Worm (Caenorhabditis elegans) whole organism, young adult: Measurements from ENCODE around the gene asp-17.

Source experiments
- B0019.2 ChIP-seq: fragments of 200-800 bp; sonication (Bioruptor generic); conservative IDR thresholded peaks from 2 replicates; pipeline ENCODE4 v1.3.6; 2022; ENCODE audit warnings: missing genetic modification reagents, missing genetic modification characterization, missing compliant biosample characterization
- D2030.7 ChIP-seq: fragments of 200-800 bp; sonication (Bioruptor generic); IDR thresholded peaks from 2 replicates; pipeline ENCODE4 v1.3.6; 2022; ENCODE audit warnings: missing genetic modification reagents, missing genetic modification characterization, missing compliant biosample characterization
- F10E7.11 ChIP-seq: sonication (generic microtip); optimal IDR thresholded peaks from 2 replicates; lab custom pipeline; 2017; ENCODE audit warnings: mild to moderate bottlenecking, missing genetic modification characterization, moderate library complexity, missing compliant biosample characterization
- F33H1.4 ChIP-seq: fragments of 200-800 bp; sonication (Bioruptor generic); IDR thresholded peaks from 2 replicates; pipeline ENCODE4 v1.3.6; 2022; ENCODE audit warnings: missing genetic modification reagents, missing genetic modification characterization, missing compliant biosample characterization
- F52B5.7 ChIP-seq: sonication (generic microtip); optimal IDR thresholded peaks from 2 replicates; lab custom pipeline; 2016; ENCODE audit warnings: mild to moderate bottlenecking, missing genetic modification characterization, missing compliant biosample characterization
- F57A8.1 ChIP-seq: fragments of 200-800 bp; sonication (Bioruptor generic); optimal IDR thresholded peaks from 2 replicates; lab custom pipeline; 2018; ENCODE audit warnings: mild to moderate bottlenecking, missing genetic modification characterization, moderate library complexity, missing compliant biosample characterization
- F57C9.4 ChIP-seq: sonication (generic microtip); optimal IDR thresholded peaks from 2 replicates; lab custom pipeline; 2017; ENCODE audit warnings: mild to moderate bottlenecking, missing genetic modification characterization, missing compliant biosample characterization
- K11D2.4 ChIP-seq: fragments of 200-800 bp; sonication (Bioruptor generic); IDR thresholded peaks from 2 replicates; pipeline ENCODE4 v1.3.6; 2022; ENCODE audit warnings: missing genetic modification reagents, missing genetic modification characterization, missing compliant biosample characterization
- K12H6.12 ChIP-seq: fragments of 200-800 bp; sonication (Bioruptor generic); optimal IDR thresholded peaks from 2 replicates; lab custom pipeline; 2018; ENCODE audit warnings: mild to moderate bottlenecking, missing genetic modification characterization, missing compliant biosample characterization
- Y53G8AR.9 ChIP-seq: fragments of 200-800 bp; sonication (Bioruptor generic); conservative IDR thresholded peaks from 2 replicates; pipeline ENCODE4 v1.3.6; 2022; ENCODE audit warnings: missing genetic modification reagents, missing genetic modification characterization, missing compliant biosample characterization
- Y79H2A.3 ChIP-seq: fragments of 200-800 bp; sonication (Bioruptor generic); conservative IDR thresholded peaks from 2 replicates; pipeline ENCODE4 v1.3.6; 2022; ENCODE audit warnings: missing genetic modification reagents, missing genetic modification characterization, missing compliant biosample characterization
- Y95B8A.8 ChIP-seq: fragments of 200-800 bp; sonication (Bioruptor generic); IDR thresholded peaks from 2 replicates; pipeline ENCODE4 v1.3.6; 2022; ENCODE audit warnings: missing genetic modification reagents, missing genetic modification characterization, missing compliant biosample characterization
- ama-1 ChIP-seq, 3 experiments: fragments of 150-350 bp in 1 of 3; sonication (generic microtip) in 2 of 3; optimal IDR thresholded peaks; 2 replicates each; lab custom pipeline; 2014 to 2018; ENCODE audit warnings: missing biosample characterization in 2 of 3, missing genetic modification characterization in 2 of 3, missing genetic modification reagents in 2 of 3
- aptf-2 ChIP-seq: fragments of 200-800 bp; sonication (Bioruptor generic); conservative IDR thresholded peaks from 2 replicates; pipeline ENCODE4 v1.3.6; 2022; ENCODE audit warnings: missing genetic modification reagents, missing genetic modification characterization, missing compliant biosample characterization
- aptf-3 ChIP-seq: fragments of 200-800 bp; sonication (Bioruptor generic); IDR thresholded peaks from 2 replicates; pipeline ENCODE4 v1.3.6; 2022; ENCODE audit warnings: missing genetic modification characterization, missing compliant biosample characterization
- bed-1 ChIP-seq: fragments of 200-800 bp; sonication (Bioruptor generic); IDR thresholded peaks from 2 replicates; pipeline ENCODE4 v1.3.6; 2022; ENCODE audit warnings: missing genetic modification reagents, missing genetic modification characterization, missing compliant biosample characterization
- ccch-3 ChIP-seq: fragments of 200-800 bp; sonication (Bioruptor generic); optimal IDR thresholded peaks from 2 replicates; lab custom pipeline; 2018; ENCODE audit warnings: mild to moderate bottlenecking, missing genetic modification characterization, missing compliant biosample characterization
- cebp-1 ChIP-seq, 2 experiments: fragments of 200-800 bp in 1 of 2; sonication (Bioruptor generic) in 1 of 2; sonication (generic microtip) in 1 of 2; IDR thresholded peaks in 1 of 2; optimal IDR thresholded peaks in 1 of 2; 2 replicates each; pipeline versions ENCODE4 v1.3.6 to Lab custom; 2017 to 2022; ENCODE audit warnings: missing compliant biosample characterization in 2 of 2, missing genetic modification characterization in 2 of 2, mild to moderate bottlenecking in 1 of 2, missing genetic modification reagents in 1 of 2, moderate library complexity in 1 of 2
- ceh-100 ChIP-seq: fragments of 200-800 bp; sonication (Bioruptor generic); IDR thresholded peaks from 2 replicates; pipeline ENCODE4 v1.3.6; 2022; ENCODE audit warnings: missing genetic modification reagents, missing genetic modification characterization, missing compliant biosample characterization
- dox-1 ChIP-seq: fragments of 200-800 bp; sonication (Bioruptor generic); IDR thresholded peaks from 2 replicates; pipeline ENCODE4 v1.3.6; 2022; ENCODE audit warnings: missing genetic modification reagents, missing genetic modification characterization, missing compliant biosample characterization
- dpff-1 ChIP-seq: sonication (generic microtip); optimal IDR thresholded peaks from 2 replicates; lab custom pipeline; 2017; ENCODE audit warnings: mild to moderate bottlenecking, missing genetic modification characterization, missing compliant biosample characterization
- efl-1 ChIP-seq: fragments of 150-350 bp; optimal IDR thresholded peaks from 2 replicates; lab custom pipeline; 2014; ENCODE audit warnings: missing biosample characterization, missing genetic modification reagents, missing genetic modification characterization
- him-1 ChIP-seq: sonication (generic microtip); optimal IDR thresholded peaks from 2 replicates; lab custom pipeline; 2016; ENCODE audit warnings: missing genotype, missing genetic modification reagents, missing genetic modification characterization, missing compliant biosample characterization
- hmg-20 ChIP-seq: fragments of 200-800 bp; sonication (Bioruptor generic); IDR thresholded peaks from 2 replicates; pipeline ENCODE4 v1.3.6; 2022; ENCODE audit warnings: missing genetic modification reagents, missing genetic modification characterization, missing compliant biosample characterization
- hrde-1 ChIP-seq: sonication (generic microtip); optimal IDR thresholded peaks from 2 replicates; lab custom pipeline; 2016; ENCODE audit warnings: missing genetic modification characterization, mild to moderate bottlenecking, missing compliant biosample characterization, moderate library complexity, missing genotype, missing genetic modification reagents, borderline replicate concordance
- lag-1 ChIP-seq: fragments of 200-800 bp; sonication (Bioruptor generic); IDR thresholded peaks from 2 replicates; pipeline ENCODE4 v1.3.6; 2022; ENCODE audit warnings: missing genetic modification reagents, missing genetic modification characterization, missing compliant biosample characterization
- lin-26 ChIP-seq: fragments of 200-800 bp; sonication (Bioruptor generic); IDR thresholded peaks from 2 replicates; pipeline ENCODE4 v1.3.6; 2022; ENCODE audit warnings: missing genetic modification reagents, missing genetic modification characterization, missing compliant biosample characterization
- lin-35 ChIP-seq, 3 experiments: fragments of 150-350 bp in 2 of 3; sonication (generic microtip) in 1 of 3; optimal IDR thresholded peaks; 2 replicates each; lab custom pipeline; 2014 to 2018; ENCODE audit warnings: missing biosample characterization in 3 of 3, missing genetic modification characterization in 3 of 3, missing genetic modification reagents in 3 of 3
- lir-1 ChIP-seq: fragments of 200-800 bp; sonication (Bioruptor generic); conservative IDR thresholded peaks from 2 replicates; pipeline ENCODE4 v1.3.6; 2022; ENCODE audit warnings: missing genetic modification reagents, missing genetic modification characterization, missing compliant biosample characterization
- lsl-1 ChIP-seq: fragments of 200-800 bp; sonication (Bioruptor generic); optimal IDR thresholded peaks from 2 replicates; lab custom pipeline; 2018; ENCODE audit warnings: mild to moderate bottlenecking, missing genetic modification characterization, moderate library complexity, missing compliant biosample characterization
- lsy-27 ChIP-seq: sonication (generic microtip); optimal IDR thresholded peaks from 2 replicates; lab custom pipeline; 2017; ENCODE audit warnings: missing genetic modification characterization, mild to moderate bottlenecking, missing compliant biosample characterization, antibody characterized with exemption, missing genotype, borderline replicate concordance; ENCODE audit not compliant: insufficient read depth
- madf-10 ChIP-seq: sonication (generic microtip); optimal IDR thresholded peaks from 2 replicates; lab custom pipeline; 2016; ENCODE audit warnings: mild to moderate bottlenecking, missing genetic modification characterization, missing compliant biosample characterization
- madf-3 ChIP-seq: fragments of 200-800 bp; sonication (Bioruptor generic); IDR thresholded peaks from 2 replicates; pipeline ENCODE4 v1.3.6; 2022; ENCODE audit warnings: missing genetic modification reagents, missing genetic modification characterization, missing compliant biosample characterization
- madf-8 ChIP-seq: fragments of 200-800 bp; sonication (Bioruptor generic); conservative IDR thresholded peaks from 2 replicates; pipeline ENCODE4 v1.3.6; 2022; ENCODE audit warnings: missing genetic modification reagents, missing genetic modification characterization, missing compliant biosample characterization
- mel-28 ChIP-seq: sonication (generic microtip); optimal IDR thresholded peaks from 2 replicates; lab custom pipeline; 2016; ENCODE audit warnings: borderline replicate concordance, mild to moderate bottlenecking, missing genetic modification characterization, missing compliant biosample characterization
- nfyb-1 ChIP-seq: fragments of 200-800 bp; sonication (Bioruptor generic); IDR thresholded peaks from 2 replicates; pipeline ENCODE4 v1.3.6; 2022; ENCODE audit warnings: missing genetic modification reagents, missing genetic modification characterization, missing compliant biosample characterization
- nhr-179 ChIP-seq: sonication (generic microtip); optimal IDR thresholded peaks from 2 replicates; lab custom pipeline; 2016; ENCODE audit warnings: mild to moderate bottlenecking, missing genetic modification characterization, missing compliant biosample characterization
- nhr-27 ChIP-seq: fragments of 200-800 bp; sonication (Bioruptor generic); optimal IDR thresholded peaks from 2 replicates; lab custom pipeline; 2018; ENCODE audit warnings: mild to moderate bottlenecking, missing genetic modification characterization, moderate library complexity, missing compliant biosample characterization
- sea-2 ChIP-seq: fragments of 200-800 bp; sonication (Bioruptor generic); IDR thresholded peaks from 2 replicates; pipeline ENCODE4 v1.3.6; 2022; ENCODE audit warnings: missing genetic modification characterization, missing compliant biosample characterization
- snpc-1.1 ChIP-seq: sonication (generic microtip); optimal IDR thresholded peaks from 2 replicates; lab custom pipeline; 2017; ENCODE audit warnings: missing genetic modification characterization, mild to moderate bottlenecking, missing compliant biosample characterization, antibody characterized with exemption, moderate library complexity, missing genotype, missing genetic modification reagents; ENCODE audit not compliant: insufficient read depth
- snpc-4 ChIP-seq, 5 experiments: fragments of 150-350 bp in 1 of 5; sonication (generic microtip) in 4 of 5; optimal IDR thresholded peaks; 2 replicates each; lab custom pipeline; 2014 to 2018; ENCODE audit warnings: missing genetic modification characterization in 5 of 5, missing biosample characterization in 3 of 5, antibody characterized with exemption in 2 of 5, mild to moderate bottlenecking in 2 of 5, missing compliant biosample characterization in 2 of 5, missing genotype in 2 of 5, moderate library complexity in 2 of 5, missing genetic modification reagents in 1 of 5
- somi-1 ChIP-seq: fragments of 200-800 bp; sonication (Bioruptor generic); optimal IDR thresholded peaks from 2 replicates; lab custom pipeline; 2018; ENCODE audit warnings: mild to moderate bottlenecking, missing genetic modification characterization, missing compliant biosample characterization
- sptf-2 ChIP-seq: fragments of 200-800 bp; sonication (Bioruptor generic); optimal IDR thresholded peaks from 2 replicates; lab custom pipeline; 2018; ENCODE audit warnings: mild to moderate bottlenecking, missing genetic modification characterization, missing compliant biosample characterization
- unc-62 ChIP-seq: fragments of 150-350 bp; optimal IDR thresholded peaks from 2 replicates; lab custom pipeline; 2014; ENCODE audit warnings: missing biosample characterization, missing genetic modification reagents, missing genetic modification characterization
- zim-3 ChIP-seq: sonication (generic microtip); optimal IDR thresholded peaks from 2 replicates; lab custom pipeline; 2017; ENCODE audit warnings: mild to moderate bottlenecking, missing genetic modification characterization, moderate library complexity, missing compliant biosample characterization

Gene asp-17

DNA sequence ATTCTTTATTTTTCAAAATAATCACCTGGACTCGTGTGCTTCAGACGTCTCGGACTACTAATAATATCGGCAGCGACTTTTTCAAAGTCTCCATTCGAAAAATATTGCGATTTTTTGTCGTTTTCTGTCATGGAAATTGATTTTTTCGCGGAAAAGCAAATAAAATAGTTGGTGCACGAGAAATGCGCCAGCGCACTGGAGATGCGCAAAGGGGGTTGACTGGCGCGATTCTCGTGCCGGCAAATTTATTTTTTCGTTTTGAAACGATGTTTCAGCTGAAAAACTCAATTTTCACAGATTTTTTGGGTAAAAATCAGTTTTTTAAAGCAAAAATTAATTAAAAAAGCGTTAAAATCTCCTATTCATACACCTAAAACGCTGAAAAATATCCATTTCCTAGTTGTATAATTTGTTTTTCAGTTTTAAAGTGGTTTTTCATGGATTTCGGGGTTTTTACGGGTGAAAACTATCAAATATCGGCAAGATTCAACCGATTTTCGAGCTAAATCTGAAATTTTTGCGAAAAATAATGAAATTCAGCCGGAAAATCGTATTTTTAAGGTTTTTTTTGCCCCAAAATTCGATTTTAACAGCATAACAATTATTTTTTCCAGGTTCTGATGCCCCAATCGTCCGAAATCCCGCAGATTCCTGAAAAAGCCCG lies 46.8 kb downstream of the asp-17 start, which contains the start of the genes reps-1 and Y39B6A.37:
TSS of gene reps-1 (minus strand) at position 263 of the 664 bp plus-strand sequence.
TSS of gene Y39B6A.37 (plus strand) at position 614 of the 664 bp plus-strand sequence.
- TF ChIP-seq F52B5.7 (tag; lab: Kevin White, UChicago) (no peak), nfyb-1 (GFP tag; lab: Robert Waterston, UW) (peak; percentile 65), aptf-2 (no peak), D2030.7 (GFP tag; lab: Robert Waterston, UW) (peak; percentile 78), madf-8 (GFP tag; lab: Robert Waterston, UW) (0 out of 2 replicates have a peak, but pooled peaks have one; percentile 11), bed-1 (GFP tag; lab: Robert Waterston, UW) (no peak), mel-28 (tag; lab: Kevin White, UChicago) (no peak), lag-1 (GFP tag; lab: Robert Waterston, UW) (no peak), lin-35 (GFP tag; optimal IDR thresholded peaks at IDR 0.05; lab: Kevin White, UChicago) (peak in 1 of 3 experiments; percentile 77), hmg-20 (0 out of 2 replicates have a peak, but pooled peaks have one; percentile 58), unc-62 (GFP tag; lab: Kevin White, UChicago) (no peak), Y79H2A.3 (no peak), sptf-2 (GFP tag; lab: Kevin White, UChicago) (no peak), lir-1 (GFP tag; lab: Robert Waterston, UW) (peak; percentile 56; the same call in 1 of the 2 replicates), snpc-4 (GFP tag; optimal IDR thresholded peaks at IDR 0.05; lab: Kevin White, UChicago) (no peak), snpc-4 (tag; optimal IDR thresholded peaks at IDR 0.05; lab: Kevin White, UChicago) (peak in 3 of 4 experiments; percentile 36 to 66 (median 54)), lsy-27 (tag; lab: Kevin White, UChicago) (no peak), F33H1.4 (peak; percentile 44), Y53G8AR.9 (GFP tag; lab: Robert Waterston, UW) (peak; percentile 94), ama-1 (optimal IDR thresholded peaks at IDR 0.05; lab: Kevin White, UChicago) (no peak), ama-1 (GFP tag; optimal IDR thresholded peaks at IDR 0.05; lab: Kevin White, UChicago) (no peak), hrde-1 (tag; lab: Kevin White, UChicago) (no peak), efl-1 (GFP tag; lab: Kevin White, UChicago) (peak; percentile 1), ceh-100 (GFP tag; lab: Robert Waterston, UW) (no peak), B0019.2 (GFP tag; lab: Robert Waterston, UW) (no peak; the same call in 1 of the 2 replicates), lsl-1 (peak; percentile 58), madf-10 (tag; lab: Kevin White, UChicago) (peak; percentile 2), lin-26 (no peak), F57A8.1 (no peak), K12H6.12 (tag; lab: Kevin White, UChicago) (peak; percentile 78), sea-2 (no peak), madf-3 (GFP tag; lab: Robert Waterston, UW) (no peak), nhr-179 (no peak), somi-1 (GFP tag; lab: Kevin White, UChicago) (no peak), zim-3 (no peak), snpc-1.1 (no peak), F10E7.11 (tag; lab: Kevin White, UChicago) (no peak), aptf-3 (GFP tag; lab: Robert Waterston, UW) (no peak), dpff-1 (tag; lab: Kevin White, UChicago) (no peak), Y95B8A.8 (peak; percentile 59; the same call in 1 of the 2 replicates), nhr-27 (tag; lab: Kevin White, UChicago) (no peak), K11D2.4 (GFP tag; lab: Robert Waterston, UW) (peak; percentile 80), him-1 (tag; lab: Kevin White, UChicago) (no peak), dox-1 (GFP tag; lab: Robert Waterston, UW) (peak; percentile 85), cebp-1 (GFP tag; IDR thresholded peaks at IDR 0.05; lab: Robert Waterston, UW) (no peak), cebp-1 (tag; optimal IDR thresholded peaks at IDR 0.05; lab: Kevin White, UChicago) (peak; percentile 78), ccch-3 (GFP tag; lab: Kevin White, UChicago) (no peak), F57C9.4 (no peak)
